Fruit fly (Drosophila melanogaster) whole organism, embryonic: ENCODE results near the gene eco.

ENCODE experiments used
- Atf-2 ChIP-seq: fragments of 200-800 bp; sonication (Bioruptor generic); optimal IDR thresholded peaks from 2 replicates; lab custom pipeline; 2016; ENCODE audit warnings: missing biosample characterization, missing genetic modification characterization
- Atf6 ChIP-seq: fragments of 200-800 bp; sonication (Bioruptor generic); IDR thresholded peaks from 2 replicates; pipeline ENCODE4 v1.3.6; 2022; ENCODE audit warnings: missing biosample characterization, missing genetic modification characterization
- Awh ChIP-seq: fragments of 200-800 bp; sonication (Bioruptor generic); IDR thresholded peaks from 2 replicates; pipeline ENCODE4, ENCODE4 v1.3.6; 2022; ENCODE audit warnings: missing biosample characterization, missing genetic modification characterization
- B-H1 ChIP-seq: fragments of 200-800 bp; sonication (Bioruptor generic); IDR thresholded peaks from 3 replicates; pipeline ENCODE4 v1.3.6; 2022; ENCODE audit warnings: missing biosample characterization, missing genetic modification characterization
- Bteb2 ChIP-seq: fragments of 200-800 bp; sonication (Bioruptor generic); optimal IDR thresholded peaks from 2 replicates; lab custom pipeline; 2016; ENCODE audit warnings: missing biosample characterization, missing genetic modification characterization
- CG10274 ChIP-seq: fragments of 200-800 bp; sonication (Bioruptor generic); optimal IDR thresholded peaks from 3 replicates; lab custom pipeline; 2017; ENCODE audit warnings: missing biosample characterization, mild to moderate bottlenecking, missing genetic modification characterization
- CG10543 ChIP-seq: fragments of 200-800 bp; sonication (Bioruptor generic); optimal IDR thresholded peaks from 3 replicates; lab custom pipeline; 2017; ENCODE audit warnings: missing biosample characterization, mild to moderate bottlenecking, missing genetic modification characterization, moderate library complexity
- CG10959 ChIP-seq: fragments of 200-800 bp; sonication (Bioruptor generic); IDR thresholded peaks from 2 replicates; pipeline ENCODE4 v1.3.6; 2022; ENCODE audit warnings: missing biosample characterization, missing genetic modification characterization
- CG11560 ChIP-seq: fragments of 200-800 bp; sonication (Bioruptor generic); IDR thresholded peaks from 3 replicates; pipeline ENCODE4 v1.3.6; 2022; ENCODE audit warnings: missing biosample characterization, missing genetic modification characterization
- CG12104 ChIP-seq: fragments of 200-800 bp; sonication (Bioruptor generic); optimal IDR thresholded peaks from 3 replicates; lab custom pipeline; 2016; ENCODE audit warnings: missing biosample characterization, missing genetic modification characterization
- CG1233 ChIP-seq: fragments of 200-800 bp; sonication (Bioruptor generic); optimal IDR thresholded peaks from 4 replicates; lab custom pipeline; 2018; ENCODE audit warnings: missing biosample characterization, mild to moderate bottlenecking, missing genetic modification characterization
- CG12744 ChIP-seq: fragments of 200-800 bp; sonication (Bioruptor generic); optimal IDR thresholded peaks from 2 replicates; lab custom pipeline; 2016; ENCODE audit warnings: missing biosample characterization, missing genetic modification characterization
- CG15601 ChIP-seq: fragments of 200-800 bp; sonication (Bioruptor generic); optimal IDR thresholded peaks from 3 replicates; lab custom pipeline; 2019; ENCODE audit warnings: missing biosample characterization, mild to moderate bottlenecking, missing genetic modification characterization, moderate library complexity
- CG18599 ChIP-seq: fragments of 200-800 bp; sonication (Bioruptor generic); optimal IDR thresholded peaks from 3 replicates; lab custom pipeline; 2017; ENCODE audit warnings: missing biosample characterization, missing genetic modification characterization, mild to moderate bottlenecking, moderate library complexity, missing genetic modification reagents
- CG2120 ChIP-seq: fragments of 200-800 bp; sonication (Bioruptor generic); optimal IDR thresholded peaks from 3 replicates; lab custom pipeline; 2016; ENCODE audit warnings: missing biosample characterization, missing genetic modification characterization
- CG2678 ChIP-seq: fragments of 200-800 bp; sonication (Bioruptor generic); optimal IDR thresholded peaks from 3 replicates; lab custom pipeline; 2019; ENCODE audit warnings: missing biosample characterization, mild to moderate bottlenecking, missing genetic modification characterization, moderate library complexity
- CG2875 ChIP-seq: fragments of 200-800 bp; sonication (Bioruptor generic); optimal IDR thresholded peaks from 2 replicates; lab custom pipeline; 2017; ENCODE audit warnings: missing biosample characterization, mild to moderate bottlenecking, missing genetic modification characterization, missing genetic modification reagents
- CG32532 ChIP-seq: fragments of 200-800 bp; sonication (Bioruptor generic); IDR thresholded peaks from 2 replicates; pipeline ENCODE4 v1.3.6; 2022; ENCODE audit warnings: missing biosample characterization, missing genetic modification characterization
- CG34376 ChIP-seq: fragments of 200-800 bp; sonication (Bioruptor generic); optimal IDR thresholded peaks from 2 replicates; lab custom pipeline; 2018; ENCODE audit warnings: missing biosample characterization, mild to moderate bottlenecking, missing genetic modification characterization
- CG42726 ChIP-seq: fragments of 200-800 bp; sonication (Bioruptor generic); IDR thresholded peaks from 2 replicates; pipeline ENCODE4 v1.3.6; 2022; ENCODE audit warnings: missing biosample characterization, missing genetic modification characterization; ENCODE audit not compliant: partially characterized antibody
- CG4424 ChIP-seq: fragments of 200-800 bp; sonication (Bioruptor generic); optimal IDR thresholded peaks from 3 replicates; lab custom pipeline; 2016; ENCODE audit warnings: missing biosample characterization, missing genetic modification characterization
- CG5953 ChIP-seq: fragments of 200-800 bp; sonication (Bioruptor generic); IDR thresholded peaks from 2 replicates; pipeline ENCODE4 v1.3.6; 2022; ENCODE audit warnings: missing biosample characterization, missing genetic modification characterization
- CG6272 ChIP-seq: fragments of 200-800 bp; sonication (Bioruptor generic); IDR thresholded peaks from 2 replicates; pipeline ENCODE4 v1.3.6; 2022; ENCODE audit warnings: missing biosample characterization, missing genetic modification characterization
- CG6791 ChIP-seq: fragments of 200-800 bp; sonication (Bioruptor generic); IDR thresholded peaks from 3 replicates; pipeline ENCODE4 v1.3.6; 2022; ENCODE audit warnings: missing biosample characterization, missing genetic modification characterization; ENCODE audit not compliant: partially characterized antibody
- CG9876 ChIP-seq: fragments of 200-800 bp; sonication (Bioruptor generic); optimal IDR thresholded peaks from 2 replicates; lab custom pipeline; 2016; ENCODE audit warnings: missing biosample characterization, missing genetic modification characterization
- Dip3 ChIP-seq: fragments of 200-800 bp; sonication (Bioruptor generic); optimal IDR thresholded peaks from 3 replicates; lab custom pipeline; 2016; ENCODE audit warnings: missing biosample characterization, missing genetic modification characterization
- Dref ChIP-seq: fragments of 200-800 bp; sonication (Bioruptor generic); IDR thresholded peaks from 2 replicates; pipeline ENCODE4 v1.3.6; 2022; ENCODE audit warnings: missing biosample characterization, missing genetic modification characterization
- E2f1 ChIP-seq: fragments of 200-800 bp; sonication (Bioruptor generic); IDR thresholded peaks from 2 replicates; pipeline ENCODE4 v1.3.6; 2022; ENCODE audit warnings: missing biosample characterization, missing genetic modification characterization
- Hr51 ChIP-seq, 2 experiments: fragments of 200-800 bp; sonication (Bioruptor generic); optimal IDR thresholded peaks; 2 replicates in 1 of 2; 3 replicates in 1 of 2; lab custom pipeline; 2016 to 2018; ENCODE audit warnings: missing biosample characterization in 2 of 2, missing genetic modification characterization in 2 of 2, mild to moderate bottlenecking in 1 of 2, moderate library complexity in 1 of 2
- Lim3 ChIP-seq: fragments of 200-800 bp; sonication (Bioruptor generic); IDR thresholded peaks from 2 replicates; pipeline ENCODE4 v1.3.6; 2022; ENCODE audit warnings: missing biosample characterization, missing genetic modification characterization
- Lpt ChIP-seq: fragments of >200 bp; optimal IDR thresholded peaks from 2 replicates; lab custom pipeline; 2018; ENCODE audit warnings: missing biosample characterization, missing genetic modification characterization
- Med ChIP-seq: fragments of 200-800 bp; sonication (Bioruptor generic); peaks from one replicate; lab custom pipeline; 2016; ENCODE audit warnings: missing biosample characterization, missing genetic modification characterization, mild to moderate bottlenecking, inconsistent platforms, moderate library complexity
- Meics ChIP-seq: fragments of 200-800 bp; sonication (Bioruptor generic); optimal IDR thresholded peaks from 2 replicates; lab custom pipeline; 2017; ENCODE audit warnings: missing biosample characterization, mild to moderate bottlenecking, missing genetic modification characterization
- Nf-YC ChIP-seq: fragments of 200-800 bp; optimal IDR thresholded peaks from 3 replicates; lab custom pipeline; 2019; ENCODE audit warnings: missing biosample characterization, mild to moderate bottlenecking, missing genetic modification characterization, moderate library complexity
- Six4 ChIP-seq: fragments of 200-800 bp; sonication (Bioruptor generic); optimal IDR thresholded peaks from 2 replicates; lab custom pipeline; 2016; ENCODE audit warnings: missing biosample characterization, missing genetic modification characterization
- Sox100B ChIP-seq: fragments of 200-800 bp; sonication (Bioruptor generic); optimal IDR thresholded peaks from 3 replicates; lab custom pipeline; 2018; ENCODE audit warnings: missing biosample characterization, mild to moderate bottlenecking, missing genetic modification characterization
- ap ChIP-seq: fragments of 200-800 bp; sonication (Bioruptor generic); IDR thresholded peaks from 2 replicates; pipeline ENCODE4 v1.3.6; 2022; ENCODE audit warnings: missing biosample characterization, missing genetic modification characterization
- az2 ChIP-seq: fragments of 200-800 bp; sonication (Bioruptor generic); optimal IDR thresholded peaks from 3 replicates; lab custom pipeline; 2016; ENCODE audit warnings: missing biosample characterization, missing genetic modification characterization
- br ChIP-seq: fragments of >200 bp; optimal IDR thresholded peaks from 2 replicates; lab custom pipeline; 2017
- cato ChIP-seq: fragments of 200-800 bp; sonication (Bioruptor generic); optimal IDR thresholded peaks from 2 replicates; lab custom pipeline; 2016; ENCODE audit warnings: missing biosample characterization, missing genetic modification characterization, borderline replicate concordance
- chm ChIP-seq: fragments of 200-800 bp; sonication (Bioruptor generic); IDR thresholded peaks from 2 replicates; pipeline ENCODE4 v1.3.6; 2022; ENCODE audit warnings: missing biosample characterization, missing genetic modification characterization
- fd64A ChIP-seq: fragments of 200-800 bp; sonication (Bioruptor generic); optimal IDR thresholded peaks from 3 replicates; lab custom pipeline; 2018; ENCODE audit warnings: missing biosample characterization, mild to moderate bottlenecking, missing genetic modification characterization
- jumu ChIP-seq: fragments of 200-800 bp; sonication (Bioruptor generic); optimal IDR thresholded peaks from 3 replicates; lab custom pipeline; 2016; ENCODE audit warnings: missing biosample characterization, missing genetic modification characterization
- lab ChIP-seq: fragments of 200-800 bp; sonication (Bioruptor generic); optimal IDR thresholded peaks from 3 replicates; lab custom pipeline; 2017; ENCODE audit warnings: missing biosample characterization, missing genetic modification characterization, mild to moderate bottlenecking, moderate library complexity, missing genetic modification reagents
- org-1 ChIP-seq: fragments of 200-800 bp; sonication (Bioruptor generic); optimal IDR thresholded peaks from 2 replicates; lab custom pipeline; 2017; ENCODE audit warnings: missing biosample characterization, missing genetic modification characterization
- pnt ChIP-seq: fragments of 200-800 bp; sonication (Bioruptor generic); optimal IDR thresholded peaks from 3 replicates; lab custom pipeline; 2016; ENCODE audit warnings: missing biosample characterization, missing genetic modification characterization
- prd ChIP-seq, 3 experiments: fragments of >200 bp in 2 of 3; fragments of 200-800 bp in 1 of 3; sonication (Bioruptor generic) in 1 of 3; optimal IDR thresholded peaks in 2 of 3; IDR thresholded peaks in 1 of 3; 2 replicates in 2 of 3; 3 replicates in 1 of 3; pipeline versions ENCODE4 v1.3.6 to Lab custom; 2017 to 2022; ENCODE audit warnings: missing biosample characterization in 1 of 3, missing genetic modification characterization in 1 of 3
- rib ChIP-seq: fragments of 200-800 bp; sonication (Bioruptor generic); IDR thresholded peaks from 2 replicates; pipeline ENCODE4 v1.3.6; 2022; ENCODE audit warnings: missing biosample characterization, missing genetic modification characterization
- run ChIP-seq: fragments of 200-800 bp; sonication (Bioruptor generic); optimal IDR thresholded peaks from 3 replicates; lab custom pipeline; 2018; ENCODE audit warnings: missing biosample characterization, mild to moderate bottlenecking, missing genetic modification characterization
- sob ChIP-seq: fragments of 200-800 bp; sonication (Bioruptor generic); IDR thresholded peaks from 2 replicates; pipeline ENCODE4 v1.3.6; 2022; ENCODE audit warnings: missing biosample characterization, missing genetic modification characterization
- tna ChIP-seq: fragments of 200-800 bp; sonication (Bioruptor generic); IDR thresholded peaks from 2 replicates; pipeline ENCODE4 v1.3.6; 2022; ENCODE audit warnings: missing biosample characterization, missing genetic modification characterization; ENCODE audit not compliant: partially characterized antibody
- unc-4 ChIP-seq: fragments of 200-800 bp; sonication (Bioruptor generic); IDR thresholded peaks from 2 replicates; pipeline ENCODE4 v1.3.6; 2022; ENCODE audit warnings: missing biosample characterization, missing genetic modification characterization; ENCODE audit not compliant: partially characterized antibody

The eco gene

dm6 chr3L:7349311-7349710 is 10.2 kb upstream of the eco start (continued):
- TF ChIP-seq Sox100B (GFP tag; lab: Kevin White, UChicago), result no peak
- TF ChIP-seq CG2875 (GFP tag; lab: Kevin White, UChicago), result no peak
- TF ChIP-seq CG2120 (GFP tag; lab: Kevin White, UChicago), result no peak
- no peak for TF ChIP-seq CG10274 (GFP tag; lab: Kevin White, UChicago)
- TF ChIP-seq CG10543 (GFP tag; lab: Kevin White, UChicago), result peak; percentile 40
- TF ChIP-seq sob (GFP tag; lab: Robert Waterston, UW), result 0 out of 2 replicates have a peak, but pooled peaks have one; percentile 15
- TF ChIP-seq CG6272, result no peak
- TF ChIP-seq CG12744 (GFP tag; lab: Kevin White, UChicago), result no peak
- TF ChIP-seq CG18599 (GFP tag; lab: Kevin White, UChicago), result peak; percentile 38
- TF ChIP-seq CG42726 (GFP tag; lab: Robert Waterston, UW), result no peak
- TF ChIP-seq Nf-YC, result peak; percentile 4
- TF ChIP-seq lab (GFP tag; lab: Kevin White, UChicago), result peak; percentile 57
- no peak for TF ChIP-seq CG12104 (GFP tag; lab: Kevin White, UChicago)
- TF ChIP-seq CG15601 (tag; lab: Kevin White, UChicago), result no peak
- TF ChIP-seq Atf6, result no peak
- no peak for TF ChIP-seq ap
- TF ChIP-seq br, result no peak
- TF ChIP-seq unc-4, result no peak
- TF ChIP-seq org-1, result peak; percentile 56
- no peak for TF ChIP-seq cato (GFP tag; lab: Kevin White, UChicago)
- TF ChIP-seq Lpt (GFP tag; lab: Kevin White, UChicago), result no peak
- TF ChIP-seq CG10959, result no peak
- TF ChIP-seq CG34376 (GFP tag; lab: Kevin White, UChicago), result peak; percentile 15
- TF ChIP-seq pnt (GFP tag; lab: Kevin White, UChicago), result no peak
- no peak for TF ChIP-seq Six4
- TF ChIP-seq jumu (GFP tag; lab: Kevin White, UChicago), result no peak
- TF ChIP-seq E2f1 (GFP tag; lab: Robert Waterston, UW), result no peak
- no peak for TF ChIP-seq Atf-2 (GFP tag; lab: Kevin White, UChicago)
- TF ChIP-seq chm, result no peak
- TF ChIP-seq Meics (GFP tag; lab: Kevin White, UChicago), result peak; percentile 16
- TF ChIP-seq Dref (GFP tag; lab: Robert Waterston, UW), result no peak
- no peak for TF ChIP-seq CG11560 (tag; lab: Robert Waterston, UW)
- peak; percentile 36 for TF ChIP-seq Med (GFP tag; lab: Kevin White, UChicago)
- no peak for TF ChIP-seq Dip3
- no peak for TF ChIP-seq rib (GFP tag; lab: Robert Waterston, UW)
- no peak for TF ChIP-seq B-H1
- TF ChIP-seq tna (GFP tag; lab: Robert Waterston, UW), result no peak
- no peak for TF ChIP-seq Lim3 (GFP tag; lab: Robert Waterston, UW)
- TF ChIP-seq CG1233 (GFP tag; lab: Kevin White, UChicago), result peak; percentile 18
- TF ChIP-seq az2 (GFP tag; lab: Kevin White, UChicago), result no peak
- no peak for TF ChIP-seq prd (optimal IDR thresholded peaks at IDR 0.05; lab: Kevin White, UChicago)
- no peak for TF ChIP-seq prd (GFP tag; IDR thresholded peaks at IDR 0.05; lab: Robert Waterston, UW)
- no peak for TF ChIP-seq CG4424 (GFP tag; lab: Kevin White, UChicago)
- no peak for TF ChIP-seq CG5953 (GFP tag; lab: Robert Waterston, UW)
- TF ChIP-seq CG6791, result no peak
- TF ChIP-seq Awh, result no peak
- TF ChIP-seq Bteb2 (GFP tag; lab: Kevin White, UChicago), result no peak
- TF ChIP-seq fd64A (GFP tag; lab: Kevin White, UChicago), result no peak
- TF ChIP-seq CG32532, result no peak
- TF ChIP-seq Hr51 (GFP tag; optimal IDR thresholded peaks at IDR 0.05; lab: Kevin White, UChicago), result no peak
- TF ChIP-seq CG2678 (tag; lab: Kevin White, UChicago), result peak; percentile 22
- TF ChIP-seq CG9876 (GFP tag; lab: Kevin White, UChicago), result no peak
- TF ChIP-seq run (tag; lab: Kevin White, UChicago), result no peak
